Fruit fly (Drosophila melanogaster): Measurements from ENCODE around the gene rdgB.

The rdgB gene

DNA sequence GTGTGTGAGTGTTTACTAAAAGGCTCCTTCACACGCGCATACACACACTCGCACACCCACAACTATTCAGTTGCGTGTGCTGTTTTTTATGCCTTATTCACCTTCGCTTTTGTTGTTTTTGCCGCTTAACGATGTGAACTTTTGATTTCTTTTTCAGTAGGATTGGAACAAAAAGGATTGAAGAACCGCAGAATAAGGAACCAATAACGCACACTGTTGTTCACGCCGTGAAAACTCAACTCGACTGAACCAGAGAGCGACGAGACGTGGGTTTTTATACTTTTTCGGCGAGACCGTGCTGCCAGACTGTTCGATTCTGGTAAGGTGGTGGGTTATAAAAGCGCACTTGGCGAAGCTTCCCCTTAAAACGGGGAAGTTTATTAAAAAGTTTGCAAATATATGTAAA is 7.4 kb upstream of the rdgB start, which contains the start of gene Pdcd4 (continued):
- TF ChIP-seq CG14860 (GFP tag; IDR thresholded peaks at IDR 0.05; ENCODE audit: partially characterized antibody) (no peak), kni (GFP tag; optimal IDR thresholded peaks at IDR 0.05) (no peak), Opbp (GFP tag; IDR thresholded peaks at IDR 0.05; ENCODE audit: partially characterized antibody) (no peak), CG9876 (GFP tag; optimal IDR thresholded peaks at IDR 0.05) (no peak), exex (tag; optimal IDR thresholded peaks at IDR 0.05) (no peak), Hand (GFP tag; optimal IDR thresholded peaks at IDR 0.05) (no peak), salm (tag; optimal IDR thresholded peaks at IDR 0.05) (peak; percentile 8), twi (tag; optimal IDR thresholded peaks at IDR 0.05) (no peak), Sry-β (GFP tag; optimal IDR thresholded peaks at IDR 0.05) (no peak), Gsc (GFP tag; IDR thresholded peaks at IDR 0.05) (no peak), eve (GFP tag; optimal IDR thresholded peaks at IDR 0.05) (peak in 1 of 2 experiments; percentile 16), Dad (GFP tag; optimal IDR thresholded peaks at IDR 0.05) (no peak), Gug (GFP tag; IDR thresholded peaks at IDR 0.05) (0 out of 4 replicates have a peak, but pooled peaks have one; percentile 26), Oaz (GFP tag; IDR thresholded peaks at IDR 0.05) (no peak), PHDP (tag; optimal IDR thresholded peaks at IDR 0.05) (no peak), CG14965 (GFP tag; optimal IDR thresholded peaks at IDR 0.05; ENCODE audit: borderline replicate concordance) (no peak), ems (GFP tag; optimal IDR thresholded peaks at IDR 0.05) (no peak), gsb-n (tag; optimal IDR thresholded peaks at IDR 0.05) (no peak), Ets65A (GFP tag) (peak; percentile 57), bbx (GFP tag; IDR thresholded peaks at IDR 0.05; ENCODE audit: partially characterized antibody) (peak; percentile 57; the same call in 1 of the 2 replicates), CG34224 (GFP tag; IDR thresholded peaks at IDR 0.05; ENCODE audit: partially characterized antibody) (no peak), CG15696 (tag; optimal IDR thresholded peaks at IDR 0.05) (no peak), CG12104 (GFP tag; optimal IDR thresholded peaks at IDR 0.05) (no peak), CG12744 (GFP tag; optimal IDR thresholded peaks at IDR 0.05) (peak; percentile 26), CG10959 (GFP tag; IDR thresholded peaks at IDR 0.05) (no peak), wek (GFP tag; optimal IDR thresholded peaks at IDR 0.05) (peak; percentile 24), crc (GFP tag; optimal IDR thresholded peaks at IDR 0.05) (peak; percentile 14), NFAT (GFP tag; IDR thresholded peaks at IDR 0.05) (no peak; the same call in 1 of the 2 replicates), chm (GFP tag; IDR thresholded peaks at IDR 0.05) (0 out of 2 replicates have a peak, but pooled peaks have one; percentile 55), ase (GFP tag; IDR thresholded peaks at IDR 0.05) (0 out of 3 replicates have a peak, but pooled peaks have one; percentile 16), al (GFP tag; IDR thresholded peaks at IDR 0.05) (no peak), abd-A (tag; optimal IDR thresholded peaks at IDR 0.05) (peak; percentile 32), lab (GFP tag; optimal IDR thresholded peaks at IDR 0.05) (peak; percentile 4), cwo (GFP tag; optimal IDR thresholded peaks at IDR 0.05) (no peak), MTF-1 (GFP tag; optimal IDR thresholded peaks at IDR 0.05; ENCODE audit: borderline replicate concordance) (no peak), dmrt99B (tag; optimal IDR thresholded peaks at IDR 0.05) (no peak), CG17568 (GFP tag; optimal IDR thresholded peaks at IDR 0.05) (peak; percentile 8), CG31224 (GFP tag; IDR thresholded peaks at IDR 0.05) (no peak), Fer1 (GFP tag; optimal IDR thresholded peaks at IDR 0.05) (peak; percentile 18), lov (optimal IDR thresholded peaks at IDR 0.05) (no peak), lov (GFP tag; IDR thresholded peaks at IDR 0.05) (no peak), D19A (tag; optimal IDR thresholded peaks at IDR 0.05) (peak; percentile 28), E2f2 (GFP tag; IDR thresholded peaks at IDR 0.05) (peak; percentile 40; the same call in 1 of the 2 replicates), NC2β (GFP tag; optimal IDR thresholded peaks at IDR 0.05) (peak; percentile 40), NC2α (GFP tag; optimal IDR thresholded peaks at IDR 0.05) (peak; percentile 41), Dek (tag; optimal IDR thresholded peaks at IDR 0.05) (peak; percentile 33), emc (GFP tag; optimal IDR thresholded peaks at IDR 0.05) (no peak), MESR4 (GFP tag; optimal IDR thresholded peaks at IDR 0.05) (peak; percentile 12), Awh (GFP tag; IDR thresholded peaks at IDR 0.05) (0 out of 2 replicates have a peak, but pooled peaks have one; percentile 24), CG32532 (GFP tag; IDR thresholded peaks at IDR 0.05) (peak; percentile 17; the same call in 1 of the 2 replicates)
